In genomic region chr3R:22763587-22763986, dm6 we compare ENCODE assay signal across 2 fruit fly cellular contexts.
TF ChIP-seq lines count a peak whose summit lies in the region.

Gene Nepl14, minus strand, starts transcription at chr3R:22763711.

- no peak for TF ChIP-seq CTCF in whole organism, embryonic (GFP tag; optimal IDR thresholded peaks at IDR 0.05; lab: Kevin White, UChicago)

TF ChIP-seq in whole organism, embryonic, 481 proteins besides CTCF, POLR2A, EP300 and RAD21:
- TF ChIP-seq CG12071 (GFP tag; optimal IDR thresholded peaks at IDR 0.05; lab: Kevin White, UChicago) (no peak), CG43689 (GFP tag; IDR thresholded peaks at IDR 0.05; lab: Robert Waterston, UW) (no peak), Oaz (GFP tag; IDR thresholded peaks at IDR 0.05; lab: Robert Waterston, UW) (no peak), Taf1 (GFP tag; IDR thresholded peaks at IDR 0.05; lab: Robert Waterston, UW) (no peak), CoRest (tag; optimal IDR thresholded peaks at IDR 0.05; lab: Kevin White, UChicago) (no peak), CG34376 (GFP tag; optimal IDR thresholded peaks at IDR 0.05; lab: Kevin White, UChicago) (peak; percentile 46)

TF ChIP-seq in whole organism, prepupa, 60 proteins besides CTCF, POLR2A, EP300 and RAD21:
- TF ChIP-seq CG11294 (GFP tag; IDR thresholded peaks at IDR 0.05; lab: Robert Waterston, UW) (no peak), svp (GFP tag; lab: Kevin White, UChicago) (peak; percentile 100), Hr39 (GFP tag; optimal IDR thresholded peaks at IDR 0.05; lab: Kevin White, UChicago) (no peak), pdm3 (GFP tag; optimal IDR thresholded peaks at IDR 0.05; lab: Kevin White, UChicago) (no peak)
